Worm (Caenorhabditis elegans) whole organism, mixed stage, embryonic: Measurements from ENCODE around the gene F44E5.1.

Experiments
- drap-1 ChIP-seq: fragments of 200-800 bp; sonication (Bioruptor generic); optimal IDR thresholded peaks from 3 replicates; lab custom pipeline; 2018; ENCODE audit warnings: mild to moderate bottlenecking, missing genetic modification characterization, missing compliant biosample characterization
- lsy-2 ChIP-seq: fragments of 150-350 bp; optimal IDR thresholded peaks from 2 replicates; lab custom pipeline; 2014; ENCODE audit warnings: missing biosample characterization, missing genetic modification characterization
- nhr-12 ChIP-seq: fragments of 150-350 bp; optimal IDR thresholded peaks from 2 replicates; lab custom pipeline; 2014; ENCODE audit warnings: missing biosample characterization, missing genetic modification characterization
- pha-4 ChIP-seq: fragments of 150-350 bp; optimal IDR thresholded peaks from 2 replicates; lab custom pipeline; 2018; ENCODE audit warnings: missing biosample characterization, missing genetic modification reagents, missing genetic modification characterization

ce11 chrII:11811241-11811640, 36.9 kb upstream of the F44E5.1 start:
- TF ChIP-seq nhr-12 (no peak), lsy-2 (no peak), drap-1 (no peak), pha-4 (tag; lab: Kevin White, UChicago) (no peak)
